Worm (Caenorhabditis elegans): ENCODE measurements around the gene Y70C5A.3.
A peak's percentile ranks its signal among the peaks of the same experiment; 100 is the strongest.

The Y70C5A.3 gene

ce11 chrV:16591992-16592798 is 28.5 kb downstream of the Y70C5A.3 start, which contains the start of gene srh-269 (continued):
- peak; percentile 62 for TF ChIP-seq unc-130 (tag; optimal IDR thresholded peaks at IDR 0.05)
- TF ChIP-seq nhr-85 (tag), result peak; percentile 27
- TF ChIP-seq fkh-4 (tag; optimal IDR thresholded peaks at IDR 0.05; ENCODE audit: borderline replicate concordance), result no peak
- no peak for TF ChIP-seq hlh-4 (tag; optimal IDR thresholded peaks at IDR 0.05)
- peak in 1 of 3 experiments; percentile 33 for TF ChIP-seq ceh-82 (tag; optimal IDR thresholded peaks at IDR 0.05)
- peak; percentile 77 for TF ChIP-seq snu-23 (GFP tag; optimal IDR thresholded peaks at IDR 0.05)
- peak; percentile 12 for TF ChIP-seq irx-1 (tag; optimal IDR thresholded peaks at IDR 0.05)
- TF ChIP-seq skn-1 (tag; optimal IDR thresholded peaks at IDR 0.05), result peak; percentile 11
- peak; percentile 28 for TF ChIP-seq sup-37 (GFP tag; optimal IDR thresholded peaks at IDR 0.05)
- TF ChIP-seq C04F5.9 (tag; optimal IDR thresholded peaks at IDR 0.05), result no peak
- TF ChIP-seq mef-2 (tag; optimal IDR thresholded peaks at IDR 0.05), result no peak
- peak; percentile 51 for TF ChIP-seq jun-1 (tag; optimal IDR thresholded peaks at IDR 0.05)
- peak; percentile 62 for TF ChIP-seq nhr-90 (tag; optimal IDR thresholded peaks at IDR 0.05; ENCODE audit: poor library complexity)
- TF ChIP-seq swsn-7 (tag; optimal IDR thresholded peaks at IDR 0.05), result peak; percentile 50
- peak; percentile 61 for TF ChIP-seq snpc-4 (tag; optimal IDR thresholded peaks at IDR 0.05)
- TF ChIP-seq lin-13 (GFP tag; optimal IDR thresholded peaks at IDR 0.05), result peak; percentile 28
- no peak for TF ChIP-seq vab-15 (tag; optimal IDR thresholded peaks at IDR 0.05)
- TF ChIP-seq C16A3.4 (tag; optimal IDR thresholded peaks at IDR 0.05), result peak; percentile 56
- no peak for TF ChIP-seq Y116A8C.19 (tag; optimal IDR thresholded peaks at IDR 0.05; ENCODE audit: borderline replicate concordance)
- no peak for TF ChIP-seq aha-1 (tag; optimal IDR thresholded peaks at IDR 0.05)
- peak; percentile 69 for TF ChIP-seq nhr-47 (tag; optimal IDR thresholded peaks at IDR 0.05)
- no peak for TF ChIP-seq mab-9 (GFP tag; IDR thresholded peaks at IDR 0.05)
- TF ChIP-seq nhr-237 (tag; optimal IDR thresholded peaks at IDR 0.05), result no peak
- no peak for TF ChIP-seq unc-30 (tag; optimal IDR thresholded peaks at IDR 0.05)
- peak in 1 of 6 experiments; percentile 6 for TF ChIP-seq elt-3 (tag; optimal IDR thresholded peaks at IDR 0.05)
- TF ChIP-seq dpl-1 (GFP tag; optimal IDR thresholded peaks at IDR 0.05), result peak in 2 of 3 experiments; percentile 38 to 39
- TF ChIP-seq egl-27 (tag; optimal IDR thresholded peaks at IDR 0.05), result no peak
- peak; percentile 35 for TF ChIP-seq pax-3 (tag; optimal IDR thresholded peaks at IDR 0.05)
- TF ChIP-seq ama-1 (optimal IDR thresholded peaks at IDR 0.05), result peak; percentile 87
- TF ChIP-seq lir-3 (tag; optimal IDR thresholded peaks at IDR 0.05; ENCODE audit: poor library complexity), result no peak
- TF ChIP-seq nhr-77 (tag; optimal IDR thresholded peaks at IDR 0.05), result peak; percentile 48
- no peak for TF ChIP-seq blmp-1 (tag; optimal IDR thresholded peaks at IDR 0.05)
- peak; percentile 65 for TF ChIP-seq elt-2 (tag; optimal IDR thresholded peaks at IDR 0.05)

- TF ChIP-seq snpc-4 (tag; optimal IDR thresholded peaks at IDR 0.05), result peak; percentile 6
- no peak for TF ChIP-seq efl-1 (optimal IDR thresholded peaks at IDR 0.05)
- peak in 1 of 2 experiments; percentile 58 for TF ChIP-seq efl-1 (GFP tag; optimal IDR thresholded peaks at IDR 0.05 in 1 of 2)
- no peak for TF ChIP-seq grh-1 (GFP tag; IDR thresholded peaks at IDR 0.05)
Observed at ce11 chrV:16589488-16589887, 31.2 kb downstream of the Y70C5A.3 start.

ce11 chrV:16588428-16588827 is 32.3 kb downstream of the Y70C5A.3 start, which contains the start of gene srw-73:
TSS of gene srw-73 (minus strand) at chrV:16588528.
- no peak for TF ChIP-seq Y116A8C.19 (tag; optimal IDR thresholded peaks at IDR 0.05; ENCODE audit: borderline replicate concordance)
- no peak for TF ChIP-seq dpl-1 (GFP tag; optimal IDR thresholded peaks at IDR 0.05)
- no peak for TF ChIP-seq nhr-47 (tag; optimal IDR thresholded peaks at IDR 0.05)
- no peak for TF ChIP-seq rnt-1 (tag; optimal IDR thresholded peaks at IDR 0.05)
- TF ChIP-seq alr-1 (tag; optimal IDR thresholded peaks at IDR 0.05; ENCODE audit: borderline replicate concordance), result no peak
- TF ChIP-seq mab-9 (GFP tag; IDR thresholded peaks at IDR 0.05), result no peak
- TF ChIP-seq jun-1 (tag; optimal IDR thresholded peaks at IDR 0.05), result no peak
- TF ChIP-seq efl-1 (optimal IDR thresholded peaks at IDR 0.05), result no peak
- no peak for TF ChIP-seq efl-1 (GFP tag; optimal IDR thresholded peaks at IDR 0.05 in 1 of 2)
- TF ChIP-seq sup-37 (GFP tag; optimal IDR thresholded peaks at IDR 0.05), result no peak
- TF ChIP-seq lin-13 (GFP tag; optimal IDR thresholded peaks at IDR 0.05), result no peak
- TF ChIP-seq hlh-17 (GFP tag; optimal IDR thresholded peaks at IDR 0.05; ENCODE audit: borderline replicate concordance), result no peak
- TF ChIP-seq nhr-76 (tag; optimal IDR thresholded peaks at IDR 0.05), result no peak
- TF ChIP-seq fkh-10 (GFP tag; optimal IDR thresholded peaks at IDR 0.05), result no peak
- TF ChIP-seq nhr-11 (tag; optimal IDR thresholded peaks at IDR 0.05), result no peak
- TF ChIP-seq snu-23 (GFP tag; optimal IDR thresholded peaks at IDR 0.05), result no peak

Measured in whole organism, L1 larva.